Worm (Caenorhabditis elegans): ENCODE measurements around the gene Y39G8B.7.

Y39G8B.7 gene

ce11 chrII:13957437-13957836 is 37.4 kb downstream of the Y39G8B.7 start, which contains the start of gene zip-3:
zip-3 (minus strand) TSS chrII:13957457.
- TF ChIP-seq elt-2 (tag; optimal IDR thresholded peaks at IDR 0.05) (peak; percentile 56), lin-35 (GFP tag; optimal IDR thresholded peaks at IDR 0.05) (no peak), egl-13 (tag; optimal IDR thresholded peaks at IDR 0.05) (no peak)

- TF ChIP-seq lin-15B (tag; optimal IDR thresholded peaks at IDR 0.05) (no peak), lsy-2 (tag; optimal IDR thresholded peaks at IDR 0.05) (peak in 1 of 2 experiments; percentile 25), blmp-1 (tag; optimal IDR thresholded peaks at IDR 0.05) (no peak), sptf-1 (tag; optimal IDR thresholded peaks at IDR 0.05) (no peak), dsc-1 (tag; optimal IDR thresholded peaks at IDR 0.05) (no peak), fkh-10 (GFP tag; optimal IDR thresholded peaks at IDR 0.05) (no peak), grh-1 (GFP tag; IDR thresholded peaks at IDR 0.05) (no peak), ceh-63 (GFP tag; optimal IDR thresholded peaks at IDR 0.05) (no peak), nhr-77 (tag; optimal IDR thresholded peaks at IDR 0.05) (peak; percentile 4), nhr-20 (tag; optimal IDR thresholded peaks at IDR 0.05) (peak; percentile 20), ceh-90 (tag; optimal IDR thresholded peaks at IDR 0.05) (no peak), hpl-2 (GFP tag; optimal IDR thresholded peaks at IDR 0.05) (no peak), lin-35 (GFP tag; optimal IDR thresholded peaks at IDR 0.05) (peak in 1 of 2 experiments; percentile 38), fkh-4 (tag; optimal IDR thresholded peaks at IDR 0.05; ENCODE audit: borderline replicate concordance) (no peak), nhr-84 (tag; optimal IDR thresholded peaks at IDR 0.05) (no peak), snu-23 (GFP tag; optimal IDR thresholded peaks at IDR 0.05) (no peak), efl-1 (optimal IDR thresholded peaks at IDR 0.05) (no peak), efl-1 (GFP tag; optimal IDR thresholded peaks at IDR 0.05 in 1 of 2) (peak in 1 of 2 experiments; percentile 67), elt-2 (tag; optimal IDR thresholded peaks at IDR 0.05) (peak; percentile 89), ceh-82 (tag; optimal IDR thresholded peaks at IDR 0.05) (no peak)
Observed at ce11 chrII:13956529-13956928, 38.3 kb downstream of the Y39G8B.7 start.

- TF ChIP-seq elt-3 (tag; optimal IDR thresholded peaks at IDR 0.05) (peak in 1 of 6 experiments; percentile 12), nhr-84 (tag; optimal IDR thresholded peaks at IDR 0.05) (no peak), nhr-20 (tag; optimal IDR thresholded peaks at IDR 0.05) (peak; percentile 34), mep-1 (tag; optimal IDR thresholded peaks at IDR 0.05) (no peak), blmp-1 (tag; optimal IDR thresholded peaks at IDR 0.05) (peak; percentile 72), dpl-1 (GFP tag; optimal IDR thresholded peaks at IDR 0.05) (no peak), fkh-10 (GFP tag; optimal IDR thresholded peaks at IDR 0.05) (no peak), lin-14 (GFP tag; optimal IDR thresholded peaks at IDR 0.05) (peak; percentile 44), fos-1 (tag; optimal IDR thresholded peaks at IDR 0.05) (no peak), lsy-2 (tag; optimal IDR thresholded peaks at IDR 0.05) (peak in 1 of 2 experiments; percentile 56), nhr-237 (tag; optimal IDR thresholded peaks at IDR 0.05) (no peak)
Observed at ce11 chrII:13954979-13955378, 39.9 kb downstream of the Y39G8B.7 start.

ce11 chrII:13954077-13954476 is 40.8 kb downstream of the Y39G8B.7 start:
- TF ChIP-seq Y116A8C.19 (tag; optimal IDR thresholded peaks at IDR 0.05; ENCODE audit: borderline replicate concordance) = no peak
- no peak for TF ChIP-seq snpc-4 (tag; optimal IDR thresholded peaks at IDR 0.05)
- no peak for TF ChIP-seq unc-86 (tag; optimal IDR thresholded peaks at IDR 0.05)
- TF ChIP-seq pax-3 (tag; optimal IDR thresholded peaks at IDR 0.05) = no peak
- TF ChIP-seq rnt-1 (tag; optimal IDR thresholded peaks at IDR 0.05) = no peak
- no peak for TF ChIP-seq jun-1 (tag; optimal IDR thresholded peaks at IDR 0.05)
- TF ChIP-seq zip-4 (GFP tag; optimal IDR thresholded peaks at IDR 0.05) = no peak
- no peak for TF ChIP-seq ceh-8 (GFP tag; optimal IDR thresholded peaks at IDR 0.05)
- TF ChIP-seq nhr-84 (tag; optimal IDR thresholded peaks at IDR 0.05) = no peak
- TF ChIP-seq mab-9 (GFP tag; IDR thresholded peaks at IDR 0.05) = no peak
- peak; percentile 53 for TF ChIP-seq nhr-71 (tag; optimal IDR thresholded peaks at IDR 0.05)
- TF ChIP-seq nhr-19 (GFP tag; conservative IDR thresholded peaks at IDR 0.05) = 0 out of 2 replicates have a peak, but pooled peaks have one; percentile 6
- TF ChIP-seq nhr-11 (tag; optimal IDR thresholded peaks at IDR 0.05) = no peak
- no peak for TF ChIP-seq unc-62 (GFP tag; optimal IDR thresholded peaks at IDR 0.05)
- TF ChIP-seq xbp-1 (tag; optimal IDR thresholded peaks at IDR 0.05) = no peak
- peak; percentile 64 for TF ChIP-seq mep-1 (tag; optimal IDR thresholded peaks at IDR 0.05)
- TF ChIP-seq mef-2 (tag; optimal IDR thresholded peaks at IDR 0.05) = no peak
- TF ChIP-seq aha-1 (tag; optimal IDR thresholded peaks at IDR 0.05) = no peak
- no peak for TF ChIP-seq unc-30 (tag; optimal IDR thresholded peaks at IDR 0.05)
- TF ChIP-seq ztf-11 (tag; optimal IDR thresholded peaks at IDR 0.05) = no peak
- TF ChIP-seq efl-3 (GFP tag; optimal IDR thresholded peaks at IDR 0.05) = no peak
- TF ChIP-seq nhr-237 (tag; optimal IDR thresholded peaks at IDR 0.05) = no peak
- no peak for TF ChIP-seq lin-39 (tag; optimal IDR thresholded peaks at IDR 0.05)
- no peak for TF ChIP-seq grh-1 (GFP tag; IDR thresholded peaks at IDR 0.05)
- TF ChIP-seq skn-1 (tag; optimal IDR thresholded peaks at IDR 0.05) = no peak

All from whole organism, L1 larva.